Fruit fly (Drosophila melanogaster): ENCODE results near the gene Bet3.
A peak's percentile ranks its signal among the peaks of the same experiment; 100 is the strongest.

- TF ChIP-seq CG4496 (GFP tag; IDR thresholded peaks at IDR 0.05) (no peak), Ets98B (GFP tag; IDR thresholded peaks at IDR 0.05) (no peak), EcR (GFP tag; optimal IDR thresholded peaks at IDR 0.05) (no peak), CG12605 (GFP tag; IDR thresholded peaks at IDR 0.05) (peak; percentile 42; the same call in 1 of the 2 replicates), CG13204 (GFP tag; optimal IDR thresholded peaks at IDR 0.05) (no peak), CG10348 (GFP tag; IDR thresholded peaks at IDR 0.05) (no peak), fd96Ca (GFP tag; IDR thresholded peaks at IDR 0.05) (no peak), CG32121 (GFP tag; IDR thresholded peaks at IDR 0.05) (no peak)
Observed at dm6 chr3L:9430608-9430952, 11.5 kb downstream of the Bet3 start.

Measured in whole organism, pupa.